Worm (Caenorhabditis elegans) whole organism, L3 larva: ENCODE measurements around the gene srh-220.

Experiments
- R02D3.7 ChIP-seq: fragments of 150-350 bp; optimal IDR thresholded peaks from 2 replicates; lab custom pipeline; 2014; ENCODE audit warnings: missing biosample characterization, missing genetic modification characterization
- aly-2 ChIP-seq: fragments of 150-350 bp; optimal IDR thresholded peaks from 2 replicates; lab custom pipeline; 2014; ENCODE audit warnings: missing biosample characterization, missing genetic modification characterization
- ama-1 ChIP-seq: fragments of 150-350 bp; optimal IDR thresholded peaks from 2 replicates; lab custom pipeline; 2018
- ceh-16 ChIP-seq: sonication (generic microtip); optimal IDR thresholded peaks from 2 replicates; lab custom pipeline; 2017; ENCODE audit warnings: missing biosample characterization, missing genetic modification characterization
- ceh-28 ChIP-seq: fragments of 150-350 bp; optimal IDR thresholded peaks from 2 replicates; lab custom pipeline; 2014; ENCODE audit warnings: missing biosample characterization, missing genetic modification reagents, missing genetic modification characterization
- ceh-82 ChIP-seq: fragments of 150-350 bp; optimal IDR thresholded peaks from 2 replicates; lab custom pipeline; 2014; ENCODE audit warnings: missing biosample characterization, missing genetic modification characterization
- ceh-9 ChIP-seq: sonication (generic microtip); optimal IDR thresholded peaks from 2 replicates; lab custom pipeline; 2018; ENCODE audit warnings: missing biosample characterization, missing genetic modification characterization
- egl-27 ChIP-seq: sonication (generic microtip); optimal IDR thresholded peaks from 4 replicates; lab custom pipeline; 2017; ENCODE audit warnings: missing biosample characterization, missing genetic modification reagents, missing genetic modification characterization
- egl-5 ChIP-seq: fragments of 150-350 bp; optimal IDR thresholded peaks from 2 replicates; lab custom pipeline; 2017; ENCODE audit warnings: missing biosample characterization, missing genetic modification reagents, missing genetic modification characterization, inconsistent platforms
- elt-1 ChIP-seq: fragments of 150-350 bp; optimal IDR thresholded peaks from 2 replicates; lab custom pipeline; 2014; ENCODE audit warnings: missing biosample characterization, missing genetic modification characterization
- elt-3 ChIP-seq, 3 experiments: fragments of 150-350 bp in 1 of 3; sonication (generic microtip) in 2 of 3; optimal IDR thresholded peaks; 2 replicates in 2 of 3; 4 replicates in 1 of 3; lab custom pipeline; 2014 to 2017; ENCODE audit warnings: missing biosample characterization in 3 of 3, missing genetic modification characterization in 3 of 3
- eor-1 ChIP-seq, 2 experiments: fragments of 150-350 bp; optimal IDR thresholded peaks; 2 replicates each; lab custom pipeline; 2014 to 2018; ENCODE audit warnings: missing biosample characterization in 2 of 2, missing genetic modification characterization in 2 of 2
- fkh-10 ChIP-seq: sonication (generic microtip); optimal IDR thresholded peaks from 2 replicates; lab custom pipeline; 2017; ENCODE audit warnings: missing biosample characterization, missing genetic modification reagents, missing genetic modification characterization
- fkh-2 ChIP-seq: fragments of 150-350 bp; optimal IDR thresholded peaks from 2 replicates; lab custom pipeline; 2014; ENCODE audit warnings: missing biosample characterization, missing genetic modification reagents, missing genetic modification characterization
- fos-1 ChIP-seq: fragments of 150-350 bp; optimal IDR thresholded peaks from 2 replicates; lab custom pipeline; 2014; ENCODE audit warnings: missing biosample characterization, missing genetic modification characterization
- hmg-11 ChIP-seq: sonication (generic microtip); optimal IDR thresholded peaks from 2 replicates; lab custom pipeline; 2016; ENCODE audit warnings: missing genetic modification characterization, missing compliant biosample characterization
- jun-1 ChIP-seq: fragments of 150-350 bp; optimal IDR thresholded peaks from 2 replicates; lab custom pipeline; 2014; ENCODE audit warnings: missing biosample characterization, missing genetic modification reagents, missing genetic modification characterization
- lin-15B ChIP-seq: fragments of 150-350 bp; optimal IDR thresholded peaks from 2 replicates; lab custom pipeline; 2014; ENCODE audit warnings: missing biosample characterization, missing genetic modification characterization
- lin-39 ChIP-seq: fragments of 150-350 bp; optimal IDR thresholded peaks from 2 replicates; lab custom pipeline; 2018; ENCODE audit warnings: missing biosample characterization, missing genetic modification reagents, missing genetic modification characterization
- mml-1 ChIP-seq: fragments of 150-350 bp; sonication (generic microtip); optimal IDR thresholded peaks from 3 replicates; lab custom pipeline; 2014; ENCODE audit warnings: missing biosample characterization, missing genetic modification characterization
- nfya-1 ChIP-seq: sonication (generic microtip); optimal IDR thresholded peaks from 2 replicates; lab custom pipeline; 2017; ENCODE audit warnings: missing genetic modification characterization, mild to moderate bottlenecking, missing compliant biosample characterization, antibody characterized with exemption, moderate library complexity; ENCODE audit not compliant: insufficient read depth
- nhr-11 ChIP-seq: fragments of 150-350 bp; optimal IDR thresholded peaks from 2 replicates; lab custom pipeline; 2014; ENCODE audit warnings: missing biosample characterization, missing genetic modification characterization
- nhr-12 ChIP-seq: fragments of 150-350 bp; optimal IDR thresholded peaks from 2 replicates; lab custom pipeline; 2014; ENCODE audit warnings: missing biosample characterization, missing genetic modification characterization
- nhr-23 ChIP-seq: fragments of 150-350 bp; optimal IDR thresholded peaks from 2 replicates; lab custom pipeline; 2014; ENCODE audit warnings: missing biosample characterization, missing genetic modification reagents, missing genetic modification characterization
- nhr-237 ChIP-seq: fragments of 150-350 bp; optimal IDR thresholded peaks from 2 replicates; lab custom pipeline; 2014; ENCODE audit warnings: missing biosample characterization, missing genetic modification characterization
- nhr-25 ChIP-seq: sonication (generic microtip); optimal IDR thresholded peaks from 2 replicates; lab custom pipeline; 2017; ENCODE audit warnings: missing biosample characterization, missing genetic modification characterization
- nhr-28 ChIP-seq: fragments of 150-350 bp; optimal IDR thresholded peaks from 2 replicates; lab custom pipeline; 2014; ENCODE audit warnings: missing biosample characterization, missing genetic modification characterization
- nhr-43 ChIP-seq: sonication (generic microtip); optimal IDR thresholded peaks from 2 replicates; lab custom pipeline; 2016; ENCODE audit warnings: mild to moderate bottlenecking, missing genetic modification characterization, missing compliant biosample characterization; ENCODE audit not compliant: poor library complexity, severe bottlenecking
- nhr-67 ChIP-seq: fragments of 150-350 bp; optimal IDR thresholded peaks from 2 replicates; lab custom pipeline; 2014; ENCODE audit warnings: missing biosample characterization, missing genetic modification characterization
- nhr-76 ChIP-seq: fragments of 150-350 bp; sonication (generic microtip); optimal IDR thresholded peaks from 5 replicates; lab custom pipeline; 2014; ENCODE audit warnings: missing biosample characterization, missing genetic modification characterization
- nhr-77 ChIP-seq: fragments of 150-350 bp; optimal IDR thresholded peaks from 2 replicates; lab custom pipeline; 2014; ENCODE audit warnings: missing biosample characterization, missing genetic modification characterization
- pqm-1 ChIP-seq: fragments of 150-350 bp; optimal IDR thresholded peaks from 2 replicates; lab custom pipeline; 2017; ENCODE audit warnings: missing biosample characterization, missing genetic modification characterization, inconsistent platforms
- sea-2 ChIP-seq: fragments of 150-350 bp; sonication (generic microtip); optimal IDR thresholded peaks from 4 replicates; lab custom pipeline; 2014; ENCODE audit warnings: missing biosample characterization, missing genetic modification reagents, missing genetic modification characterization
- skn-1 ChIP-seq: fragments of 150-350 bp; optimal IDR thresholded peaks from 2 replicates; lab custom pipeline; 2014; ENCODE audit warnings: missing biosample characterization, missing genetic modification characterization
- tbx-2 ChIP-seq: sonication (generic microtip); optimal IDR thresholded peaks from 2 replicates; lab custom pipeline; 2016; ENCODE audit warnings: mild to moderate bottlenecking, missing genetic modification characterization, missing compliant biosample characterization
- zag-1 ChIP-seq: fragments of 150-350 bp; optimal IDR thresholded peaks from 2 replicates; lab custom pipeline; 2014; ENCODE audit warnings: missing biosample characterization, missing genetic modification characterization

The srh-220 gene

DNA sequence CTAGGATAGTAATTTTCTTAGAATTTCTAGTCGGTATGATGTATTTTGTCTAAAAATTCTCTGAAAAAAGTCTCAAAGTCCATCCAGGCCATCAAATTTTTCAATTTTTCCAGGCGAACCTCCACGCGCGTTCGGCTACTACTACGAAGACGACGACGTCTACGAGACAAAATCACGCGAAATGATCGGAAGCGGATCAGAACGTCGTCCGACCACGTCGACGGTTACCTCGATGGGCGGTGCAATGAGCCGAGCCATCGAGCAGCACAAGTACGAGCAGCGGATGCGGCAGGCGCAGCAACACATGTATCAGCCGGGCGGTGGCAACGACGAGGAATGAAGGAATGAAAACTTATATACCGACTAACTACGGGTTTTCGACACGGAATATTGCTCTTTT lies 35.8 kb upstream of the srh-220 start:
- TF ChIP-seq ceh-16 (tag; lab: Kevin White, UChicago) (no peak), mml-1 (tag; lab: Kevin White, UChicago) (no peak), nhr-28 (tag; lab: Kevin White, UChicago) (no peak), nhr-12 (tag; lab: Kevin White, UChicago) (no peak), ceh-28 (tag; lab: Kevin White, UChicago) (no peak), ceh-82 (tag; lab: Kevin White, UChicago) (no peak), jun-1 (no peak), lin-39 (tag; lab: Kevin White, UChicago) (no peak), elt-3 (tag; optimal IDR thresholded peaks at IDR 0.05; lab: Kevin White, UChicago) (no peak), aly-2 (no peak), fkh-10 (GFP tag; lab: Kevin White, UChicago) (no peak), nhr-23 (tag; lab: Kevin White, UChicago) (no peak), tbx-2 (tag; lab: Kevin White, UChicago) (no peak), nhr-77 (tag; lab: Kevin White, UChicago) (no peak), hmg-11 (tag; lab: Kevin White, UChicago) (no peak), nhr-76 (tag; lab: Kevin White, UChicago) (no peak), nhr-25 (tag; lab: Kevin White, UChicago) (no peak), pqm-1 (tag; lab: Kevin White, UChicago) (no peak)

DNA sequence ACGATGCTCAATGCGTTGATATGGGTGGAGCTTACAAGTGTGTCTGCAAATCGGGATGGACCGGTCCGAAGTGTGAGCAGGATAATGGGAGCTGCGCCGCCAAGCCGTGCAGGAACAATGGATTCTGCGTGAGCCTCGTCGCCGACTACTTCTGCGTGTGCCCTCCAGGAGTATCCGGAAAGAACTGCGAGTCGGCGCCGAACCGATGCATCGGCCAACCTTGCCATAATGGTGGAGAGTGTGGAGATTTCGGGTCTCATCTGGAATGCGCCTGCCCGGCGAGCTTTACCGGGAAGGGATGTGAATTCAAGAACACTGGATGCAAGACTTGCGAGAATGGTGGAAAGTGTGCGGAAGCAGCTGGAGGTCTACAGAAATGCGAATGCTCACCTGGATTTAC lies 32.1 kb upstream of the srh-220 start:
- TF ChIP-seq nhr-43 (tag; lab: Kevin White, UChicago), result no peak
- TF ChIP-seq ama-1, result no peak
- no peak for TF ChIP-seq skn-1 (tag; lab: Kevin White, UChicago)
- TF ChIP-seq fkh-10 (GFP tag; lab: Kevin White, UChicago), result no peak

DNA sequence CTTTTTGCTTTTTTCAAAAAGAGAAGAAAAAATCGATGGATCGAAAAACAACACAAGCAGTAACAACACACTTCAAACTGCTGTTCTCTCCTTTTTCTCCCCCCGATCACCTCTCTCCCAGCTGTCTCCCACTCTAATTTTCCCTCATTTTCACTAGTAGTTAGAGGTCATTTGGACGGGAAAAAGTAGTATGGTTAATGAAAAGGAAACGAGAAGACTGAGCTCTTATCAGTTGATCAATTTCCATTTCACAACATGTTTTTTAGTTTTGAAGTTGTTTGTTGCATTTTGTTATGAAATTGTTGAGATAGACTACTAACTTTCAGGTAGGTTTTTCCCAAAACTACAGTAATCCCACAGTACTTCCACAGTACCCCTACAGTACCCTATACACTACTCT lies 30.6 kb upstream of the srh-220 start:
- TF ChIP-seq nhr-237 (tag; lab: Kevin White, UChicago) (no peak), nhr-11 (no peak), R02D3.7 (tag; lab: Kevin White, UChicago) (no peak), elt-1 (no peak), egl-5 (tag; lab: Kevin White, UChicago) (no peak), fkh-2 (tag; lab: Kevin White, UChicago) (no peak), nhr-67 (tag; lab: Kevin White, UChicago) (no peak), eor-1 (tag; optimal IDR thresholded peaks at IDR 0.05; lab: Kevin White, UChicago) (no peak)

DNA sequence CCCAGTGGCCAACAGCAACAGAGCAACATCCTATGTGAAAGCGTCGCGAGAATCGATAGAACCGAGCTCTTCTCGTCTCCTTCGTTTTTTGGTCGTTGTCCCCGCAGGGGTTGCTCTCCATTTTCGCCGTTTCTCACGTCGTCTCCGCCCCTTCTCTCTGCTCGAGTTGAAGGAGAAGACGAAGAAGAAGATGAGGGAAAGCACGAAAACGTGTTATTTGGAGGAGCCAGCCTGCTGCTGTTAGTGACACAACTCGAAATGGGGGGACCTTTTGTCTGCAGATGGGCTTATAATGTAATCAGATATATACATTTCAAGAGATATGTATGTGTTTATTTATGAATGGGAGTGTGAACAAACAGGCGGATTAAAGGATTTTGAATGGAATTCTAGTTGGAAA lies 29.9 kb upstream of the srh-220 start, which contains the start of gene W02C12.2:
Gene W02C12.2 (minus strand): TSS at position 277 of the 400 bp plus-strand sequence.
- no peak for TF ChIP-seq nhr-237 (tag; lab: Kevin White, UChicago)
- no peak for TF ChIP-seq aly-2
- no peak for TF ChIP-seq ceh-9
- no peak for TF ChIP-seq nfya-1 (tag; lab: Kevin White, UChicago)
- TF ChIP-seq egl-27 (tag; lab: Kevin White, UChicago), result no peak
- TF ChIP-seq eor-1 (tag; optimal IDR thresholded peaks at IDR 0.05; lab: Kevin White, UChicago), result no peak
- no peak for TF ChIP-seq zag-1 (tag; lab: Kevin White, UChicago)
- TF ChIP-seq fos-1 (tag; lab: Kevin White, UChicago), result no peak
- TF ChIP-seq lin-15B (tag; lab: Kevin White, UChicago), result no peak
- no peak for TF ChIP-seq elt-3 (tag; optimal IDR thresholded peaks at IDR 0.05; lab: Kevin White, UChicago)
- no peak for TF ChIP-seq ceh-82 (tag; lab: Kevin White, UChicago)
- TF ChIP-seq nhr-43 (tag; lab: Kevin White, UChicago), result no peak
- TF ChIP-seq nhr-77 (tag; lab: Kevin White, UChicago), result no peak
- TF ChIP-seq mml-1 (tag; lab: Kevin White, UChicago), result no peak
- no peak for TF ChIP-seq hmg-11 (tag; lab: Kevin White, UChicago)
- no peak for TF ChIP-seq sea-2 (GFP tag; lab: Kevin White, UChicago)
- TF ChIP-seq elt-1, result no peak
